Worm (Caenorhabditis elegans) whole organism, young adult: ENCODE measurements around the gene nos-3.

Experiments used
- Y95B8A.8 ChIP-seq: fragments of 200-800 bp; sonication (Bioruptor generic); IDR thresholded peaks from 2 replicates; pipeline ENCODE4 v1.3.6; 2022; ENCODE audit warnings: missing genetic modification reagents, missing genetic modification characterization, missing compliant biosample characterization
- atf-7 ChIP-seq: sonication (generic microtip); optimal IDR thresholded peaks from 2 replicates; lab custom pipeline; 2017; ENCODE audit warnings: mild to moderate bottlenecking, missing genetic modification characterization, missing compliant biosample characterization
- rpc-1 ChIP-seq, 2 experiments: fragments of 150-350 bp in 1 of 2; sonication (generic microtip) in 1 of 2; optimal IDR thresholded peaks; 2 replicates each; lab custom pipeline; 2014 to 2018; ENCODE audit warnings: missing biosample characterization in 1 of 2, missing genetic modification characterization in 1 of 2, missing genetic modification reagents in 1 of 2, missing genotype in 1 of 2
- snpc-1.3 ChIP-seq: sonication (generic microtip); optimal IDR thresholded peaks from 2 replicates; lab custom pipeline; 2017; ENCODE audit warnings: missing genetic modification characterization, mild to moderate bottlenecking, missing compliant biosample characterization, antibody characterized with exemption, moderate library complexity, missing genotype, missing genetic modification reagents; ENCODE audit not compliant: insufficient read depth

DNA sequence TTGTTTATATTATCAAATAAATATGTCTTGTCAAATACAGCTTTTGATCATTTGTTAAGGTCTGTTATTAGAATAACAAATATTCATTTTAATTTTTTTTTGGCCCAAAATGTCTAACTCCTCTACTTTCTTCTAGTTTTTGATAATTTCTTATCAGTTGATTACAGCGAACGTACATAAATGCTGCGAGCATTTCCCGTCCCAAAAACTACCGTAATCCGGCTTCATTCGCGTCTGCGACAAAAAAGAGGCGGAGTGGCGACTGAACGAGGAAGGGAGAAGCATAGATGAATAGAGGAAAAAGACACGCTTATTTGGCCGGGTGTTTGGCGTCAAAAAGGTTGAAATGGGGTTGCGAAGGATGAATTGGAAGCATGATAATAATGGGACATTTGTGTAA is 5.6 kb upstream of the nos-3 start:
- TF ChIP-seq snpc-1.3 (tag; lab: Kevin White, UChicago) (no peak), rpc-1 (optimal IDR thresholded peaks at IDR 0.05; lab: Kevin White, UChicago) (no peak), rpc-1 (tag; optimal IDR thresholded peaks at IDR 0.05; lab: Kevin White, UChicago) (no peak), Y95B8A.8 (GFP tag; lab: Robert Waterston, UW) (no peak), atf-7 (tag; lab: Kevin White, UChicago) (no peak)
